Fruit fly (Drosophila melanogaster) whole organism, embryonic: Measurements from ENCODE around the gene AstCC.

Experiments used
- Adf1 ChIP-seq: fragments of 200-800 bp; sonication (Bioruptor generic); IDR thresholded peaks from 2 replicates; pipeline ENCODE4 v1.3.6; 2022; ENCODE audit warnings: missing biosample characterization, missing genetic modification characterization
- B-H2 ChIP-seq: fragments of 200-800 bp; sonication (Bioruptor generic); optimal IDR thresholded peaks from 2 replicates; lab custom pipeline; 2018; ENCODE audit warnings: missing biosample characterization, mild to moderate bottlenecking, missing genetic modification characterization
- CG12659 ChIP-seq: fragments of 200-800 bp; sonication (Bioruptor generic); optimal IDR thresholded peaks from 3 replicates; lab custom pipeline; 2017; ENCODE audit warnings: mild to moderate bottlenecking, missing biosample characterization, missing genetic modification reagents, missing genetic modification characterization
- CG14860 ChIP-seq: fragments of 200-800 bp; sonication (Bioruptor generic); IDR thresholded peaks from 3 replicates; pipeline ENCODE4 v1.3.6; 2022; ENCODE audit warnings: missing biosample characterization, missing genetic modification characterization; ENCODE audit not compliant: partially characterized antibody
- CG15601 ChIP-seq: fragments of 200-800 bp; sonication (Bioruptor generic); optimal IDR thresholded peaks from 3 replicates; lab custom pipeline; 2019; ENCODE audit warnings: missing biosample characterization, mild to moderate bottlenecking, missing genetic modification characterization, moderate library complexity
- CG1602 ChIP-seq: fragments of 200-800 bp; sonication (Bioruptor generic); optimal IDR thresholded peaks from 3 replicates; lab custom pipeline; 2016; ENCODE audit warnings: missing biosample characterization, missing genetic modification characterization
- CG17186 ChIP-seq: fragments of 200-800 bp; sonication (Bioruptor generic); optimal IDR thresholded peaks from 3 replicates; lab custom pipeline; 2017; ENCODE audit warnings: missing biosample characterization, missing genetic modification reagents, missing genetic modification characterization
- CG8281 ChIP-seq: fragments of 200-800 bp; sonication (Bioruptor generic); optimal IDR thresholded peaks from 2 replicates; lab custom pipeline; 2018; ENCODE audit warnings: missing biosample characterization, mild to moderate bottlenecking, missing genetic modification characterization, moderate library complexity
- Chrac-16 ChIP-seq: fragments of 200-800 bp; sonication (Bioruptor generic); optimal IDR thresholded peaks from 3 replicates; lab custom pipeline; 2016; ENCODE audit warnings: missing biosample characterization, missing genetic modification characterization
- Sox102F ChIP-seq: fragments of 200-800 bp; sonication (Bioruptor generic); optimal IDR thresholded peaks from 2 replicates; lab custom pipeline; 2018; ENCODE audit warnings: missing biosample characterization, mild to moderate bottlenecking, missing genetic modification characterization, moderate library complexity
- Spps ChIP-seq: fragments of 200-800 bp; sonication (Bioruptor generic); optimal IDR thresholded peaks from 2 replicates; lab custom pipeline; 2018; ENCODE audit warnings: missing biosample characterization, mild to moderate bottlenecking, missing genetic modification characterization
- Sry-δ ChIP-seq: fragments of 200-800 bp; sonication (Bioruptor generic); optimal IDR thresholded peaks from 2 replicates; lab custom pipeline; 2016; ENCODE audit warnings: missing biosample characterization, missing genetic modification characterization
- vvl ChIP-seq: fragments of 200-800 bp; sonication (Bioruptor generic); IDR thresholded peaks from 2 replicates; pipeline ENCODE4 v1.3.6; 2022; ENCODE audit warnings: missing biosample characterization, missing genetic modification characterization

DNA sequence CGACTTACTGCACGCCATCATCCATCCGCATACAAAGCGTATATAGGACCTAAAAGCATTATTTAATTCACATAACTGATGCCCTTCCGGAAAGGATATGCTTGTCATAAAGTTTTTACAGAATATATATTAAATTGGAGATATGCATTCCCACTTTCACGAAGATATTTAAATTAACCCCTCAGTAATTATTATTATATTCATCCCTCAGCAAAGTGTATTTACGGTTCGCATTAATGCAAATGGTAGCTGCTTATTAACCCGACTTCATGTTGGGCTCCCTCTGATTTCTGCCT is 32.6 kb downstream of the AstCC start:
- TF ChIP-seq CG12659 (GFP tag; lab: Kevin White, UChicago) = no peak
- no peak for TF ChIP-seq Sry-δ (GFP tag; lab: Kevin White, UChicago)
- no peak for TF ChIP-seq Chrac-16 (GFP tag; lab: Kevin White, UChicago)
- TF ChIP-seq CG14860 (GFP tag; lab: Robert Waterston, UW) = no peak
- TF ChIP-seq CG17186 (GFP tag; lab: Kevin White, UChicago) = no peak
- no peak for TF ChIP-seq CG1602 (GFP tag; lab: Kevin White, UChicago)
- no peak for TF ChIP-seq vvl (GFP tag; lab: Robert Waterston, UW)
- no peak for TF ChIP-seq Spps (tag; lab: Kevin White, UChicago)
- TF ChIP-seq Sox102F (GFP tag; lab: Kevin White, UChicago) = no peak
- TF ChIP-seq CG15601 (tag; lab: Kevin White, UChicago) = no peak
- no peak for TF ChIP-seq Adf1 (GFP tag; lab: Robert Waterston, UW)
- no peak for TF ChIP-seq CG8281
- TF ChIP-seq B-H2 (GFP tag; lab: Kevin White, UChicago) = no peak
